Fruit fly (Drosophila melanogaster) whole organism, prepupa: Measurements from ENCODE around the gene Tcs6.

Experiments
- CG34406 ChIP-seq: fragments of 200-800 bp; sonication (Bioruptor generic); optimal IDR thresholded peaks from 3 replicates; lab custom pipeline; 2016; ENCODE audit warnings: missing biosample characterization, missing genetic modification characterization
- CG6792 ChIP-seq: fragments of 200-800 bp; sonication (Bioruptor generic); optimal IDR thresholded peaks from 3 replicates; lab custom pipeline; 2016; ENCODE audit warnings: missing biosample characterization, missing genetic modification characterization
- Eip75B ChIP-seq: fragments of 200-800 bp; sonication (Bioruptor generic); optimal IDR thresholded peaks from 3 replicates; lab custom pipeline; 2016; ENCODE audit warnings: missing biosample characterization, missing genetic modification characterization
- Eip93F ChIP-seq: fragments of 200-800 bp; sonication (Bioruptor generic); optimal IDR thresholded peaks from 2 replicates; lab custom pipeline; 2016; ENCODE audit warnings: missing biosample characterization, mild to moderate bottlenecking, missing genetic modification characterization
- Hr4 ChIP-seq: fragments of 200-800 bp; sonication (Bioruptor generic); optimal IDR thresholded peaks from 3 replicates; lab custom pipeline; 2016; ENCODE audit warnings: missing biosample characterization, missing genetic modification characterization
- Lpt ChIP-seq: fragments of 200-800 bp; sonication (Bioruptor generic); optimal IDR thresholded peaks from 3 replicates; lab custom pipeline; 2016; ENCODE audit warnings: missing biosample characterization, missing genetic modification characterization
- OdsH ChIP-seq: fragments of 200-800 bp; sonication (Bioruptor generic); optimal IDR thresholded peaks from 3 replicates; lab custom pipeline; 2016; ENCODE audit warnings: missing biosample characterization, missing genetic modification characterization
- Sox14 ChIP-seq: fragments of 200-800 bp; sonication (Bioruptor generic); optimal IDR thresholded peaks from 3 replicates; lab custom pipeline; 2016; ENCODE audit warnings: missing biosample characterization, missing genetic modification characterization
- cyc ChIP-seq: fragments of 200-800 bp; sonication (Bioruptor generic); optimal IDR thresholded peaks from 3 replicates; lab custom pipeline; 2016; ENCODE audit warnings: missing biosample characterization, missing genetic modification characterization
- eg ChIP-seq: fragments of 200-800 bp; sonication (Bioruptor generic); IDR thresholded peaks from 3 replicates; pipeline ENCODE4 v1.3.6; 2022; ENCODE audit warnings: missing biosample characterization, missing genetic modification characterization
- fd59A ChIP-seq: fragments of 200-800 bp; sonication (Bioruptor generic); optimal IDR thresholded peaks from 2 replicates; lab custom pipeline; 2017; ENCODE audit warnings: missing biosample characterization, mild to moderate bottlenecking, missing genetic modification characterization, missing genetic modification reagents
- net ChIP-seq: fragments of 200-800 bp; sonication (Bioruptor generic); optimal IDR thresholded peaks from 3 replicates; lab custom pipeline; 2016; ENCODE audit warnings: missing biosample characterization, missing genetic modification characterization
- salr ChIP-seq, 2 experiments: fragments of 200-800 bp; sonication (Bioruptor generic); optimal IDR thresholded peaks; 3 replicates each; lab custom pipeline; 2016 to 2018; ENCODE audit warnings: missing biosample characterization in 2 of 2, missing genetic modification characterization in 2 of 2, mild to moderate bottlenecking in 1 of 2

DNA sequence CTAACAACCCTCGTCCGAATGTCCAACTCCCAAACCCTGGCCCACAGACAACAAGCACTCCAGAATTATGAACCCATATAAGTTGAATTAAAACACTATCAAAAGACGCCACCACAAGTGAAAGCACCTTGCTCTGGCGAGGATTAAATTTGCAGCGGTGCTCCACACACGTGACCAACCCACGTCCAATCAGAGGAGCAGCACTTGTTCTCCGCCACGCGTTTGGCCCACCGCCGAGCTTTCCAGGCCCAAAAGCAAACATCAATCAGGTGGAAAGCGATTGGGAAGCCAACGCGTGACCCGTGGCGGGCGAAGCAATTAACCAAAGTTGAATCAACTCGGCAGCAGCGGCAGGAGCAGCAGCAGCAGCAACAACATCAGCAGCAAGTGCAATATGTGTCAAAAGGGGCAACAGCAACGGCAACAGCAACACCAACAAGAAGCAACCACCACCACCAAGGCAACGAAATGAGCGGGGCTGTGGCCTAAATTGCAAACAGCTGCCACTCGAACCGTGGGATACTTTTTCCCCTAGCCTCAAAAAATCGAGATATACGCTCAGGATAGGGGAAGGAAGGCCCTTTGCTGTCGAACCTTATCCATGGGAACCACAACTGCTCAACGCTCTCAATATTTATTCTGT lies 25.9 kb downstream of the Tcs6 start:
- TF ChIP-seq salr (GFP tag; optimal IDR thresholded peaks at IDR 0.05; lab: Kevin White, UChicago) = no peak
- TF ChIP-seq Eip75B (GFP tag; lab: Kevin White, UChicago) = no peak
- TF ChIP-seq cyc (GFP tag; lab: Kevin White, UChicago) = no peak
- TF ChIP-seq net (GFP tag; lab: Kevin White, UChicago) = peak; percentile 13
- TF ChIP-seq CG6792 (GFP tag; lab: Kevin White, UChicago) = no peak
- TF ChIP-seq fd59A (GFP tag; lab: Kevin White, UChicago) = no peak
- no peak for TF ChIP-seq Eip93F (GFP tag; lab: Kevin White, UChicago)
- no peak for TF ChIP-seq Lpt (GFP tag; lab: Kevin White, UChicago)
- no peak for TF ChIP-seq CG34406
- no peak for TF ChIP-seq OdsH (GFP tag; lab: Kevin White, UChicago)
- TF ChIP-seq Hr4 = no peak
- no peak for TF ChIP-seq eg (GFP tag; lab: Robert Waterston, UW)
- no peak for TF ChIP-seq Sox14
